Worm (Caenorhabditis elegans) whole organism, midembryonic: ENCODE results near the gene fbxa-19.

Experiments
- T22C8.4 ChIP-seq: fragments of 200-800 bp; sonication (Bioruptor generic); IDR thresholded peaks from 2 replicates; pipeline ENCODE4 v1.3.6; 2022; ENCODE audit warnings: missing genetic modification characterization, missing compliant biosample characterization
- cog-1 ChIP-seq: sonication (generic microtip); optimal IDR thresholded peaks from 2 replicates; lab custom pipeline; 2016; ENCODE audit warnings: missing genetic modification characterization, missing compliant biosample characterization
- flt-1 ChIP-seq: fragments of 200-800 bp; sonication (Bioruptor generic); IDR thresholded peaks from 2 replicates; pipeline ENCODE4 v1.3.6; 2022; ENCODE audit warnings: missing genetic modification characterization, missing compliant biosample characterization
- klf-2 ChIP-seq: fragments of 200-800 bp; sonication (Bioruptor generic); conservative IDR thresholded peaks from 2 replicates; pipeline ENCODE4 v1.3.6; 2022; ENCODE audit warnings: missing genetic modification reagents, missing genetic modification characterization, missing compliant biosample characterization
- med-1 ChIP-seq: sonication (generic microtip); optimal IDR thresholded peaks from 2 replicates; lab custom pipeline; 2017; ENCODE audit warnings: missing genetic modification characterization, mild to moderate bottlenecking, missing compliant biosample characterization, antibody characterized with exemption, missing genetic modification reagents; ENCODE audit not compliant: insufficient read depth
- ref-1 ChIP-seq: fragments of 200-800 bp; sonication (Bioruptor generic); conservative IDR thresholded peaks from 2 replicates; pipeline ENCODE4 v1.3.6; 2022; ENCODE audit warnings: missing genetic modification reagents, missing genetic modification characterization, missing compliant biosample characterization
- tab-1 ChIP-seq: fragments of 200-800 bp; sonication (Bioruptor generic); IDR thresholded peaks from 2 replicates; pipeline ENCODE4 v1.3.6; 2022; ENCODE audit warnings: missing genetic modification characterization, missing compliant biosample characterization
- ztf-23 ChIP-seq: fragments of 200-800 bp; sonication (Bioruptor generic); IDR thresholded peaks from 2 replicates; pipeline ENCODE4 v1.3.6; 2022; ENCODE audit warnings: missing genetic modification reagents, missing genetic modification characterization, missing compliant biosample characterization
- ztf-29 ChIP-seq: fragments of 200-800 bp; sonication (Bioruptor generic); IDR thresholded peaks from 2 replicates; pipeline ENCODE4 v1.3.6; 2022; ENCODE audit warnings: missing genetic modification reagents, missing genetic modification characterization, missing compliant biosample characterization

fbxa-19 gene

ce11 chrIII:1359669-1360068, 44.5 kb downstream of the fbxa-19 start, which contains the start of gene Y82E9BR.9:
Y82E9BR.9 (minus strand) TSS chrIII:1359769.
- no peak for TF ChIP-seq ref-1 (GFP tag; lab: Robert Waterston, UW)
- no peak for TF ChIP-seq flt-1 (GFP tag; lab: Robert Waterston, UW)
- TF ChIP-seq T22C8.4 (GFP tag; lab: Robert Waterston, UW) = no peak
- TF ChIP-seq ztf-29 (GFP tag; lab: Robert Waterston, UW) = no peak
- no peak for TF ChIP-seq ztf-23
- TF ChIP-seq cog-1 = no peak
- no peak for TF ChIP-seq klf-2 (GFP tag; lab: Robert Waterston, UW)
- TF ChIP-seq tab-1 (GFP tag; lab: Robert Waterston, UW) = no peak
- TF ChIP-seq med-1 (GFP tag; lab: Kevin White, UChicago) = no peak
